Fruit fly (Drosophila melanogaster): ENCODE measurements around the gene pyx.

The pyx gene

dm6 chr3L:247482-248225 is 24.8 kb upstream of the pyx start, which contains the start of gene mthl14:
Gene mthl14 (plus strand): TSS chr3L:247491.
- TF ChIP-seq CTCF (optimal IDR thresholded peaks at IDR 0.05) (no peak), CG8478 (optimal IDR thresholded peaks at IDR 0.05) (no peak)

- TF ChIP-seq CG8478 (optimal IDR thresholded peaks at IDR 0.05) (no peak), CTCF (optimal IDR thresholded peaks at IDR 0.05) (peak; percentile 96 to 97)
These were observed 23.9 kb upstream of the pyx start for dm6 chr3L:246644-247199.

- TF ChIP-seq CG8478 (optimal IDR thresholded peaks at IDR 0.05) (no peak), CTCF (optimal IDR thresholded peaks at IDR 0.05) (no peak)
These were observed 11.5 kb upstream of the pyx start for dm6 chr3L:234337-234736.

dm6 chr3L:233251-233650 is 10.4 kb upstream of the pyx start, which contains the start of gene CG34453:
Gene CG34453 (minus strand): TSS chr3L:233351.
- TF ChIP-seq CG8478 (optimal IDR thresholded peaks at IDR 0.05) (no peak), CTCF (optimal IDR thresholded peaks at IDR 0.05) (no peak)

- no peak for TF ChIP-seq CTCF (optimal IDR thresholded peaks at IDR 0.05)
- TF ChIP-seq CG8478 (optimal IDR thresholded peaks at IDR 0.05): no peak
These were observed 9.4 kb upstream of the pyx start, which contains the start of gene CG34454 for dm6 chr3L:232267-232666. Gene CG34454 (minus strand): TSS chr3L:232350.

- TF ChIP-seq CTCF (optimal IDR thresholded peaks at IDR 0.05): no peak
- no peak for TF ChIP-seq CG8478 (optimal IDR thresholded peaks at IDR 0.05)
These were observed 8.6 kb upstream of the pyx start, which contains the start of gene CG42846 for dm6 chr3L:231504-231903. Gene CG42846 (minus strand): TSS chr3L:231604.

- TF ChIP-seq CTCF (optimal IDR thresholded peaks at IDR 0.05) (no peak), CG8478 (optimal IDR thresholded peaks at IDR 0.05) (no peak)
These were observed 2.3 kb upstream of the pyx start for dm6 chr3L:225120-225519.

dm6 chr3L:224004-224951 is 1.4 kb upstream of the pyx start:
- no peak for TF ChIP-seq CTCF (optimal IDR thresholded peaks at IDR 0.05)
- no peak for TF ChIP-seq CG8478 (optimal IDR thresholded peaks at IDR 0.05)

- TF ChIP-seq CG8478 (optimal IDR thresholded peaks at IDR 0.05) (no peak), CTCF (optimal IDR thresholded peaks at IDR 0.05) (no peak)
These were observed 5.3 kb downstream of the pyx start, which contains the start of gene CG13877 for dm6 chr3L:217480-218118. Gene CG13877 (plus strand): TSS chr3L:218068.

dm6 chr3L:216325-216724 is 6.5 kb downstream of the pyx start, which contains the start of gene Kaz1-ORFB:
Gene Kaz1-ORFB (plus strand): TSS chr3L:216625.
- TF ChIP-seq CTCF (optimal IDR thresholded peaks at IDR 0.05): no peak
- no peak for TF ChIP-seq CG8478 (optimal IDR thresholded peaks at IDR 0.05)

dm6 chr3L:212520-212919 is 10.3 kb downstream of the pyx start, which contains the start of the genes thoc7 and Dis3l2:
Gene thoc7 (minus strand): TSS chr3L:212687.
Gene Dis3l2 (plus strand): TSS chr3L:212709.
- no peak for TF ChIP-seq CG8478 (optimal IDR thresholded peaks at IDR 0.05)
- no peak for TF ChIP-seq CTCF (optimal IDR thresholded peaks at IDR 0.05)

dm6 chr3L:211200-211599 is 11.7 kb downstream of the pyx start, which contains the start of gene Prp4k:
Gene Prp4k (minus strand): TSS chr3L:211457.
- TF ChIP-seq CTCF (optimal IDR thresholded peaks at IDR 0.05) (no peak), CG8478 (optimal IDR thresholded peaks at IDR 0.05) (no peak)

- TF ChIP-seq CTCF (optimal IDR thresholded peaks at IDR 0.05): no peak
- no peak for TF ChIP-seq CG8478 (optimal IDR thresholded peaks at IDR 0.05)
These were observed 17.1 kb downstream of the pyx start, which contains the start of the genes Gk1 and CG13876 for dm6 chr3L:205723-206284. Gene Gk1 (minus strand): TSS chr3L:205844. Gene CG13876 (plus strand): TSS chr3L:206134.

Data from S2 (cell line).